Fruit fly (Drosophila melanogaster): ENCODE measurements around the gene Mayo.

The Mayo gene

dm6 chr3R:31059807-31060707 lies 48.9 kb downstream of the Mayo start (continued):
- peak; percentile 4 for TF ChIP-seq CG17829 (tag; optimal IDR thresholded peaks at IDR 0.05)
- peak; percentile 18 to 59 for TF ChIP-seq Hr51 (GFP tag; optimal IDR thresholded peaks at IDR 0.05)
- peak; percentile 46 for TF ChIP-seq Ada2b (GFP tag; IDR thresholded peaks at IDR 0.05)
- TF ChIP-seq BtbVII (GFP tag; optimal IDR thresholded peaks at IDR 0.05) = no peak
- no peak for TF ChIP-seq tx (GFP tag; optimal IDR thresholded peaks at IDR 0.05)
- TF ChIP-seq CG8478 (optimal IDR thresholded peaks at IDR 0.05) = no peak
- TF ChIP-seq CG7271 (tag; optimal IDR thresholded peaks at IDR 0.05) = no peak
- TF ChIP-seq unc-4 (GFP tag; IDR thresholded peaks at IDR 0.05; ENCODE audit: partially characterized antibody) = no peak
- TF ChIP-seq wdn (GFP tag; IDR thresholded peaks at IDR 0.05) = no peak
- no peak for TF ChIP-seq CG3065 (GFP tag; optimal IDR thresholded peaks at IDR 0.05)
- no peak for TF ChIP-seq CG9437 (GFP tag; optimal IDR thresholded peaks at IDR 0.05)
- TF ChIP-seq Stat92E (GFP tag; optimal IDR thresholded peaks at IDR 0.05) = no peak
- TF ChIP-seq D (optimal IDR thresholded peaks at IDR 0.05) = no peak
- no peak for TF ChIP-seq D (GFP tag; optimal IDR thresholded peaks at IDR 0.05)
- TF ChIP-seq CG4424 (GFP tag; optimal IDR thresholded peaks at IDR 0.05) = peak; percentile 17
- TF ChIP-seq kay (GFP tag; optimal IDR thresholded peaks at IDR 0.05) = no peak
- peak; percentile 8 for TF ChIP-seq CG2712 (tag; optimal IDR thresholded peaks at IDR 0.05)
- peak; percentile 14 for TF ChIP-seq nmo (GFP tag; optimal IDR thresholded peaks at IDR 0.05)
- TF ChIP-seq al (GFP tag; IDR thresholded peaks at IDR 0.05) = no peak
- TF ChIP-seq CG43689 (GFP tag; IDR thresholded peaks at IDR 0.05) = no peak
- peak; percentile 61 for TF ChIP-seq CG9609 (GFP tag; optimal IDR thresholded peaks at IDR 0.05)
- no peak for TF ChIP-seq pita (GFP tag; optimal IDR thresholded peaks at IDR 0.05)
- TF ChIP-seq CG31441 (GFP tag; IDR thresholded peaks at IDR 0.05) = no peak; the same call in 1 of the 2 replicates
- TF ChIP-seq CG12391 (tag; optimal IDR thresholded peaks at IDR 0.05) = no peak
- peak; percentile 55 for TF ChIP-seq Meics (GFP tag; optimal IDR thresholded peaks at IDR 0.05)
- TF ChIP-seq mld (GFP tag; IDR thresholded peaks at IDR 0.05; ENCODE audit: partially characterized antibody) = no peak
- TF ChIP-seq CG16779 (GFP tag; IDR thresholded peaks at IDR 0.05) = no peak
- peak; percentile 51 for TF ChIP-seq Sox102F (GFP tag; optimal IDR thresholded peaks at IDR 0.05)
- no peak for TF ChIP-seq CG30431 (GFP tag; optimal IDR thresholded peaks at IDR 0.05)
- TF ChIP-seq Oli (tag; optimal IDR thresholded peaks at IDR 0.05) = peak; percentile 43
- TF ChIP-seq dan (GFP tag; IDR thresholded peaks at IDR 0.05) = no peak
- TF ChIP-seq CG4404 (GFP tag; IDR thresholded peaks at IDR 0.05) = no peak
- no peak for TF ChIP-seq CG10462 (GFP tag; optimal IDR thresholded peaks at IDR 0.05)
- TF ChIP-seq ash1 (GFP tag; optimal IDR thresholded peaks at IDR 0.05) = no peak
- no peak for TF ChIP-seq nerfin-1 (tag; optimal IDR thresholded peaks at IDR 0.05)
- TF ChIP-seq NC2α (GFP tag; optimal IDR thresholded peaks at IDR 0.05) = peak; percentile 16
- no peak for TF ChIP-seq CG17612 (GFP tag; IDR thresholded peaks at IDR 0.05)
- TF ChIP-seq CG15269 (tag; optimal IDR thresholded peaks at IDR 0.05) = peak; percentile 42
- TF ChIP-seq CG14014 (GFP tag; IDR thresholded peaks at IDR 0.05) = peak; percentile 45; the same call in 1 of the 2 replicates
- no peak for TF ChIP-seq CG32772 (GFP tag; IDR thresholded peaks at IDR 0.05)
- no peak for TF ChIP-seq jumu (GFP tag; optimal IDR thresholded peaks at IDR 0.05)
- TF ChIP-seq tap (tag; optimal IDR thresholded peaks at IDR 0.05) = no peak
- peak; percentile 21 for TF ChIP-seq CG13424 (tag; optimal IDR thresholded peaks at IDR 0.05)
- TF ChIP-seq CG6689 (GFP tag; IDR thresholded peaks at IDR 0.05) = peak; percentile 63
- no peak for TF ChIP-seq lov (optimal IDR thresholded peaks at IDR 0.05)
- 0 out of 3 replicates have a peak, but pooled peaks have one; percentile 51 for TF ChIP-seq lov (GFP tag; IDR thresholded peaks at IDR 0.05)
- TF ChIP-seq tll (GFP tag; optimal IDR thresholded peaks at IDR 0.05) = no peak
- no peak for TF ChIP-seq Hey (tag; optimal IDR thresholded peaks at IDR 0.05)
- peak; percentile 39 for TF ChIP-seq PHDP (tag; optimal IDR thresholded peaks at IDR 0.05)

Data from whole organism, embryonic.